Fruit fly (Drosophila melanogaster) whole organism, wandering third instar larva: ENCODE measurements around the gene Tim13.

Experiments used
- CG32264 ChIP-seq: fragments of 200-800 bp; sonication (Bioruptor generic); optimal IDR thresholded peaks from 2 replicates; lab custom pipeline; 2016; ENCODE audit warnings: missing biosample characterization, missing genetic modification characterization
- CG9705 ChIP-seq: fragments of 200-800 bp; sonication (Bioruptor generic); optimal IDR thresholded peaks from 2 replicates; lab custom pipeline; 2018; ENCODE audit warnings: missing biosample characterization, mild to moderate bottlenecking, missing genetic modification characterization
- Dif ChIP-seq: fragments of 200-275, 200-300 bp; sonication (Bioruptor generic); optimal IDR thresholded peaks from 2 replicates; lab custom pipeline; 2018; ENCODE audit warnings: missing biosample characterization, missing genetic modification characterization; ENCODE audit not compliant: partially characterized antibody
- GATAd ChIP-seq: sonication (Bioruptor generic); optimal IDR thresholded peaks from 2 replicates; lab custom pipeline; 2016; ENCODE audit warnings: missing biosample characterization, missing genetic modification characterization
- HLH106 ChIP-seq: fragments of 200-800 bp; optimal IDR thresholded peaks from 3 replicates; lab custom pipeline; 2019; ENCODE audit warnings: missing biosample characterization, mild to moderate bottlenecking, missing genetic modification characterization, moderate library complexity
- Hnf4 ChIP-seq: fragments of 200-800 bp; sonication (Bioruptor generic); optimal IDR thresholded peaks from 2 replicates; lab custom pipeline; 2016; ENCODE audit warnings: missing biosample characterization, mild to moderate bottlenecking, missing genetic modification characterization
- Hr78 ChIP-seq: fragments of >200 bp; optimal IDR thresholded peaks from 2 replicates; lab custom pipeline; 2017; ENCODE audit warnings: missing biosample characterization, missing genetic modification characterization
- Hr83 ChIP-seq: fragments of 200-300 bp; sonication (Bioruptor generic); optimal IDR thresholded peaks from 2 replicates; lab custom pipeline; 2016; ENCODE audit warnings: missing biosample characterization, mild to moderate bottlenecking, missing genetic modification characterization, moderate library complexity; ENCODE audit not compliant: poor library complexity, severe bottlenecking
- Jra ChIP-seq: sonication (Bioruptor generic); optimal IDR thresholded peaks from 2 replicates; lab custom pipeline; 2016; ENCODE audit warnings: missing biosample characterization, missing genetic modification characterization
- Mio ChIP-seq: sonication (Bioruptor generic); optimal IDR thresholded peaks from 2 replicates; lab custom pipeline; 2016; ENCODE audit warnings: missing biosample characterization, missing genetic modification characterization
- Myc ChIP-seq: fragments of >200 bp; optimal IDR thresholded peaks from 2 replicates; lab custom pipeline; 2017
- OdsH ChIP-seq: fragments of 200-800 bp; sonication (Bioruptor generic); optimal IDR thresholded peaks from 2 replicates; lab custom pipeline; 2016; ENCODE audit warnings: missing biosample characterization, mild to moderate bottlenecking, missing genetic modification characterization
- Rel ChIP-seq, 2 experiments: fragments of 200-800 bp; sonication (Bioruptor generic) in 1 of 2; optimal IDR thresholded peaks; 2 replicates in 1 of 2; 3 replicates in 1 of 2; lab custom pipeline; 2016 to 2019; ENCODE audit warnings: mild to moderate bottlenecking in 2 of 2, missing biosample characterization in 2 of 2, missing genetic modification characterization in 2 of 2, moderate library complexity in 1 of 2
- Sp1 ChIP-seq: fragments of 200-800 bp; sonication (Bioruptor generic); optimal IDR thresholded peaks from 3 replicates; lab custom pipeline; 2019; ENCODE audit warnings: missing biosample characterization, mild to moderate bottlenecking, missing genetic modification characterization, moderate library complexity
- br ChIP-seq: fragments of 200-800 bp; sonication (Bioruptor generic); optimal IDR thresholded peaks from 2 replicates; lab custom pipeline; 2016; ENCODE audit warnings: missing biosample characterization, missing genetic modification characterization
- brk ChIP-seq: fragments of 200-800 bp; sonication (Bioruptor generic); optimal IDR thresholded peaks from 2 replicates; lab custom pipeline; 2016; ENCODE audit warnings: missing biosample characterization, mild to moderate bottlenecking, missing genetic modification characterization
- dl ChIP-seq, 2 experiments: fragments of 175-275, 200-275 bp in 1 of 2; fragments of 200-275 bp in 1 of 2; sonication (Bioruptor generic); optimal IDR thresholded peaks; lab custom pipeline; 2018; ENCODE audit warnings: mild to moderate bottlenecking in 2 of 2, missing biosample characterization in 2 of 2, missing genetic modification characterization in 2 of 2, moderate library complexity in 2 of 2; ENCODE audit not compliant: partially characterized antibody in 2 of 2, insufficient read depth in 1 of 2
- dmrt93B ChIP-seq: fragments of 200-800 bp; sonication (Bioruptor generic); optimal IDR thresholded peaks from 2 replicates; lab custom pipeline; 2018; ENCODE audit warnings: missing biosample characterization, mild to moderate bottlenecking, missing genetic modification characterization
- dsf ChIP-seq: sonication (Bioruptor generic); optimal IDR thresholded peaks from 2 replicates; lab custom pipeline; 2016; ENCODE audit warnings: missing biosample characterization, missing genetic modification characterization, borderline replicate concordance
- ey ChIP-seq: fragments of 200-800 bp; sonication (Bioruptor generic); optimal IDR thresholded peaks from 2 replicates; lab custom pipeline; 2016; ENCODE audit warnings: missing biosample characterization, missing genetic modification characterization
- foxo ChIP-seq, 2 experiments: fragments of 200-800 bp; sonication (Bioruptor generic); optimal IDR thresholded peaks; 2 replicates in 1 of 2; 3 replicates in 1 of 2; lab custom pipeline; 2016 to 2017; ENCODE audit warnings: missing biosample characterization in 2 of 2, missing genetic modification characterization in 2 of 2
- fru ChIP-seq: fragments of 200-800 bp; sonication (Bioruptor generic); optimal IDR thresholded peaks from 3 replicates; lab custom pipeline; 2016; ENCODE audit warnings: missing biosample characterization, mild to moderate bottlenecking, missing genetic modification characterization
- h ChIP-seq: fragments of 200-800 bp; sonication (Bioruptor generic); optimal IDR thresholded peaks from 3 replicates; lab custom pipeline; 2016; ENCODE audit warnings: missing biosample characterization, mild to moderate bottlenecking, missing genetic modification characterization
- jim ChIP-seq: fragments of 175-275, 200-325 bp; sonication (Bioruptor generic); optimal IDR thresholded peaks from 2 replicates; lab custom pipeline; 2016; ENCODE audit warnings: missing biosample characterization, mild to moderate bottlenecking, missing genetic modification characterization
- lola ChIP-seq: fragments of >200 bp; optimal IDR thresholded peaks from 2 replicates; lab custom pipeline; 2017; ENCODE audit warnings: missing biosample characterization, missing genetic modification characterization
- psq ChIP-seq: fragments of 200-800 bp; sonication (Bioruptor generic); optimal IDR thresholded peaks from 3 replicates; lab custom pipeline; 2017; ENCODE audit warnings: missing biosample characterization, mild to moderate bottlenecking, missing genetic modification characterization, moderate library complexity
- rgr ChIP-seq: fragments of 200-800 bp; sonication (Bioruptor generic); optimal IDR thresholded peaks from 3 replicates; lab custom pipeline; 2016; ENCODE audit warnings: missing biosample characterization, mild to moderate bottlenecking, missing genetic modification characterization
- sage ChIP-seq: fragments of 200-800 bp; sonication (Bioruptor generic); optimal IDR thresholded peaks from 2 replicates; lab custom pipeline; 2016; ENCODE audit warnings: missing biosample characterization, mild to moderate bottlenecking, missing genetic modification characterization
- sv ChIP-seq: fragments of 200-800 bp; sonication (Bioruptor generic); optimal IDR thresholded peaks from 3 replicates; lab custom pipeline; 2016; ENCODE audit warnings: missing biosample characterization, missing genetic modification characterization
- tai ChIP-seq: sonication (Bioruptor generic); optimal IDR thresholded peaks from 2 replicates; lab custom pipeline; 2016; ENCODE audit warnings: missing biosample characterization, missing genetic modification characterization
- woc ChIP-seq: sonication (Bioruptor generic); optimal IDR thresholded peaks from 2 replicates; lab custom pipeline; 2016; ENCODE audit warnings: missing biosample characterization, mild to moderate bottlenecking, missing genetic modification characterization

Gene Tim13

dm6 chr3L:11774401-11774800, at the start of gene Tim13:
Gene Tim13, minus strand, starts transcription at chr3L:11774501.
- TF ChIP-seq ey (GFP tag; lab: Kevin White, UChicago) (no peak), dsf (GFP tag; lab: Kevin White, UChicago) (no peak), brk (GFP tag; lab: Kevin White, UChicago) (no peak), Sp1 (GFP tag; lab: Kevin White, UChicago) (no peak), fru (GFP tag; lab: Kevin White, UChicago) (no peak), lola (GFP tag; lab: Kevin White, UChicago) (no peak), CG32264 (GFP tag; lab: Kevin White, UChicago) (no peak), h (GFP tag; lab: Kevin White, UChicago) (no peak), CG9705 (no peak), tai (GFP tag; lab: Kevin White, UChicago) (no peak), sage (GFP tag; lab: Kevin White, UChicago) (no peak), psq (GFP tag; lab: Kevin White, UChicago) (no peak), woc (GFP tag; lab: Kevin White, UChicago) (no peak), Hr83 (GFP tag; lab: Kevin White, UChicago) (no peak), rgr (GFP tag; lab: Kevin White, UChicago) (no peak), Hr78 (GFP tag; lab: Kevin White, UChicago) (no peak), Dif (no peak)

dm6 chr3L:11822446-11823334, 48.4 kb upstream of the Tim13 start, which contains the start of gene RpL10Ab:
Gene RpL10Ab, plus strand, starts transcription at chr3L:11822851.
- TF ChIP-seq Mio (GFP tag; lab: Kevin White, UChicago) (no peak), Myc (lab: Kevin White, UChicago) (peak; percentile 65), GATAd (no peak), HLH106 (peak; percentile 47), dl (GFP tag; optimal IDR thresholded peaks at IDR 0.05; lab: Kevin White, UChicago; ENCODE audit: insufficient read depth in 1 of 2, partially characterized antibody in 2 of 2) (no peak), Jra (GFP tag; lab: Kevin White, UChicago) (peak; percentile 45), Rel (GFP tag; optimal IDR thresholded peaks at IDR 0.05; lab: Kevin White, UChicago) (no peak), Rel (tag; optimal IDR thresholded peaks at IDR 0.05; lab: Kevin White, UChicago) (peak; percentile 16), Sp1 (GFP tag; lab: Kevin White, UChicago) (peak; percentile 60), CG9705 (peak; percentile 53), tai (GFP tag; lab: Kevin White, UChicago) (no peak), h (GFP tag; lab: Kevin White, UChicago) (peak; percentile 67), Hr83 (GFP tag; lab: Kevin White, UChicago) (peak; percentile 96), foxo (GFP tag; optimal IDR thresholded peaks at IDR 0.05; lab: Kevin White, UChicago) (peak in 1 of 2 experiments; percentile 70), Hnf4 (GFP tag; lab: Kevin White, UChicago) (peak; percentile 71), CG32264 (GFP tag; lab: Kevin White, UChicago) (no peak), dmrt93B (peak; percentile 62), br (GFP tag; lab: Kevin White, UChicago) (peak; percentile 54), sv (GFP tag; lab: Kevin White, UChicago) (peak; percentile 5), sage (GFP tag; lab: Kevin White, UChicago) (peak; percentile 24), dsf (GFP tag; lab: Kevin White, UChicago) (peak; percentile 18), rgr (GFP tag; lab: Kevin White, UChicago) (peak; percentile 73), psq (GFP tag; lab: Kevin White, UChicago) (peak; percentile 45), OdsH (GFP tag; lab: Kevin White, UChicago) (peak; percentile 5)

- TF ChIP-seq jim (GFP tag; lab: Kevin White, UChicago) (no peak), Dif (peak; percentile 54), woc (GFP tag; lab: Kevin White, UChicago) (peak; percentile 40), brk (GFP tag; lab: Kevin White, UChicago) (no peak), Hnf4 (GFP tag; lab: Kevin White, UChicago) (peak; percentile 13), dl (GFP tag; optimal IDR thresholded peaks at IDR 0.05; lab: Kevin White, UChicago; ENCODE audit: insufficient read depth in 1 of 2, partially characterized antibody in 2 of 2) (peak; percentile 48 to 73)
Measured at dm6 chr3L:11821723-11822445, 47.6 kb upstream of the Tim13 start, which contains the start of the genes CG11597 and CG5946. Gene CG11597, minus strand, starts transcription at chr3L:11822275. Gene CG5946, minus strand, starts transcription at chr3L:11822275.
